Worm (Caenorhabditis elegans) whole organism, L3 larva: ENCODE results near the gene R11E3.19.

Source experiments
- ZK546.5 ChIP-seq: sonication (generic microtip); optimal IDR thresholded peaks from 2 replicates; lab custom pipeline; 2017; ENCODE audit warnings: missing biosample characterization, missing genetic modification characterization
- aly-2 ChIP-seq: fragments of 150-350 bp; optimal IDR thresholded peaks from 2 replicates; lab custom pipeline; 2014; ENCODE audit warnings: missing biosample characterization, missing genetic modification characterization
- ceh-28 ChIP-seq: fragments of 150-350 bp; optimal IDR thresholded peaks from 2 replicates; lab custom pipeline; 2014; ENCODE audit warnings: missing biosample characterization, missing genetic modification reagents, missing genetic modification characterization
- ceh-9 ChIP-seq: sonication (generic microtip); optimal IDR thresholded peaks from 2 replicates; lab custom pipeline; 2018; ENCODE audit warnings: missing biosample characterization, missing genetic modification characterization
- daf-12 ChIP-seq: fragments of 150-350 bp; optimal IDR thresholded peaks from 2 replicates; lab custom pipeline; 2014; ENCODE audit warnings: missing biosample characterization, missing genetic modification reagents, missing genetic modification characterization
- egl-27 ChIP-seq: sonication (generic microtip); optimal IDR thresholded peaks from 4 replicates; lab custom pipeline; 2017; ENCODE audit warnings: missing biosample characterization, missing genetic modification reagents, missing genetic modification characterization
- egl-5 ChIP-seq: fragments of 150-350 bp; optimal IDR thresholded peaks from 2 replicates; lab custom pipeline; 2017; ENCODE audit warnings: missing biosample characterization, missing genetic modification reagents, missing genetic modification characterization, inconsistent platforms
- elt-1 ChIP-seq: fragments of 150-350 bp; optimal IDR thresholded peaks from 2 replicates; lab custom pipeline; 2014; ENCODE audit warnings: missing biosample characterization, missing genetic modification characterization
- elt-2 ChIP-seq: sonication (generic microtip); optimal IDR thresholded peaks from 2 replicates; lab custom pipeline; 2016; ENCODE audit warnings: missing genetic modification reagents, mild to moderate bottlenecking, missing genetic modification characterization, missing compliant biosample characterization
- elt-3 ChIP-seq, 3 experiments: fragments of 150-350 bp in 1 of 3; sonication (generic microtip) in 2 of 3; optimal IDR thresholded peaks; 2 replicates in 2 of 3; 4 replicates in 1 of 3; lab custom pipeline; 2014 to 2017; ENCODE audit warnings: missing biosample characterization in 3 of 3, missing genetic modification characterization in 3 of 3
- eor-1 ChIP-seq, 2 experiments: fragments of 150-350 bp; optimal IDR thresholded peaks; 2 replicates each; lab custom pipeline; 2014 to 2018; ENCODE audit warnings: missing biosample characterization in 2 of 2, missing genetic modification characterization in 2 of 2
- fkh-10 ChIP-seq: sonication (generic microtip); optimal IDR thresholded peaks from 2 replicates; lab custom pipeline; 2017; ENCODE audit warnings: missing biosample characterization, missing genetic modification reagents, missing genetic modification characterization
- fkh-2 ChIP-seq: fragments of 150-350 bp; optimal IDR thresholded peaks from 2 replicates; lab custom pipeline; 2014; ENCODE audit warnings: missing biosample characterization, missing genetic modification reagents, missing genetic modification characterization
- fos-1 ChIP-seq: fragments of 150-350 bp; optimal IDR thresholded peaks from 2 replicates; lab custom pipeline; 2014; ENCODE audit warnings: missing biosample characterization, missing genetic modification characterization
- hmg-11 ChIP-seq: sonication (generic microtip); optimal IDR thresholded peaks from 2 replicates; lab custom pipeline; 2016; ENCODE audit warnings: missing genetic modification characterization, missing compliant biosample characterization
- jun-1 ChIP-seq: fragments of 150-350 bp; optimal IDR thresholded peaks from 2 replicates; lab custom pipeline; 2014; ENCODE audit warnings: missing biosample characterization, missing genetic modification reagents, missing genetic modification characterization
- lsy-12 ChIP-seq: sonication (generic microtip); optimal IDR thresholded peaks from 2 replicates; lab custom pipeline; 2016; ENCODE audit warnings: mild to moderate bottlenecking, missing genetic modification characterization, missing compliant biosample characterization
- mdl-1 ChIP-seq: fragments of 150-350 bp; optimal IDR thresholded peaks from 2 replicates; lab custom pipeline; 2014; ENCODE audit warnings: missing biosample characterization, missing genetic modification characterization
- mml-1 ChIP-seq: fragments of 150-350 bp; sonication (generic microtip); optimal IDR thresholded peaks from 3 replicates; lab custom pipeline; 2014; ENCODE audit warnings: missing biosample characterization, missing genetic modification characterization
- nfya-1 ChIP-seq: sonication (generic microtip); optimal IDR thresholded peaks from 2 replicates; lab custom pipeline; 2017; ENCODE audit warnings: missing genetic modification characterization, mild to moderate bottlenecking, missing compliant biosample characterization, antibody characterized with exemption, moderate library complexity; ENCODE audit not compliant: insufficient read depth
- nhr-11 ChIP-seq: fragments of 150-350 bp; optimal IDR thresholded peaks from 2 replicates; lab custom pipeline; 2014; ENCODE audit warnings: missing biosample characterization, missing genetic modification characterization
- nhr-12 ChIP-seq: fragments of 150-350 bp; optimal IDR thresholded peaks from 2 replicates; lab custom pipeline; 2014; ENCODE audit warnings: missing biosample characterization, missing genetic modification characterization
- nhr-23 ChIP-seq: fragments of 150-350 bp; optimal IDR thresholded peaks from 2 replicates; lab custom pipeline; 2014; ENCODE audit warnings: missing biosample characterization, missing genetic modification reagents, missing genetic modification characterization
- nhr-237 ChIP-seq: fragments of 150-350 bp; optimal IDR thresholded peaks from 2 replicates; lab custom pipeline; 2014; ENCODE audit warnings: missing biosample characterization, missing genetic modification characterization
- nhr-25 ChIP-seq: sonication (generic microtip); optimal IDR thresholded peaks from 2 replicates; lab custom pipeline; 2017; ENCODE audit warnings: missing biosample characterization, missing genetic modification characterization
- nhr-28 ChIP-seq: fragments of 150-350 bp; optimal IDR thresholded peaks from 2 replicates; lab custom pipeline; 2014; ENCODE audit warnings: missing biosample characterization, missing genetic modification characterization
- nhr-43 ChIP-seq: sonication (generic microtip); optimal IDR thresholded peaks from 2 replicates; lab custom pipeline; 2016; ENCODE audit warnings: mild to moderate bottlenecking, missing genetic modification characterization, missing compliant biosample characterization; ENCODE audit not compliant: poor library complexity, severe bottlenecking
- nhr-67 ChIP-seq: fragments of 150-350 bp; optimal IDR thresholded peaks from 2 replicates; lab custom pipeline; 2014; ENCODE audit warnings: missing biosample characterization, missing genetic modification characterization
- nhr-76 ChIP-seq: fragments of 150-350 bp; sonication (generic microtip); optimal IDR thresholded peaks from 5 replicates; lab custom pipeline; 2014; ENCODE audit warnings: missing biosample characterization, missing genetic modification characterization
- nhr-77 ChIP-seq: fragments of 150-350 bp; optimal IDR thresholded peaks from 2 replicates; lab custom pipeline; 2014; ENCODE audit warnings: missing biosample characterization, missing genetic modification characterization
- pha-4 ChIP-seq: fragments of 150-350 bp; optimal IDR thresholded peaks from 2 replicates; lab custom pipeline; 2014; ENCODE audit warnings: missing biosample characterization, missing genetic modification reagents, missing genetic modification characterization
- pqm-1 ChIP-seq: fragments of 150-350 bp; optimal IDR thresholded peaks from 2 replicates; lab custom pipeline; 2017; ENCODE audit warnings: missing biosample characterization, missing genetic modification characterization, inconsistent platforms
- sea-2 ChIP-seq: fragments of 150-350 bp; sonication (generic microtip); optimal IDR thresholded peaks from 4 replicates; lab custom pipeline; 2014; ENCODE audit warnings: missing biosample characterization, missing genetic modification reagents, missing genetic modification characterization
- skn-1 ChIP-seq: fragments of 150-350 bp; optimal IDR thresholded peaks from 2 replicates; lab custom pipeline; 2014; ENCODE audit warnings: missing biosample characterization, missing genetic modification characterization
- snpc-4 ChIP-seq: fragments of 150-350 bp; optimal IDR thresholded peaks from 2 replicates; lab custom pipeline; 2014; ENCODE audit warnings: missing biosample characterization, missing genetic modification characterization
- tbx-2 ChIP-seq: sonication (generic microtip); optimal IDR thresholded peaks from 2 replicates; lab custom pipeline; 2016; ENCODE audit warnings: mild to moderate bottlenecking, missing genetic modification characterization, missing compliant biosample characterization
- zag-1 ChIP-seq: fragments of 150-350 bp; optimal IDR thresholded peaks from 2 replicates; lab custom pipeline; 2014; ENCODE audit warnings: missing biosample characterization, missing genetic modification characterization

The R11E3.19 gene

ce11 chrIV:4788332-4788731, 12.4 kb upstream of the R11E3.19 start, which contains the start of gene nhr-104:
Gene nhr-104 (minus strand): TSS chrIV:4788692.
- TF ChIP-seq skn-1 (tag; lab: Kevin White, UChicago) (peak; percentile 94), nhr-76 (tag; lab: Kevin White, UChicago) (no peak), elt-2 (tag; lab: Kevin White, UChicago) (peak; percentile 63), elt-1 (tag; lab: Kevin White, UChicago) (no peak), nfya-1 (tag; lab: Kevin White, UChicago) (peak; percentile 16), ceh-28 (tag; lab: Kevin White, UChicago) (peak; percentile 66), nhr-237 (tag; lab: Kevin White, UChicago) (no peak), jun-1 (tag; lab: Kevin White, UChicago) (peak; percentile 39), nhr-43 (tag; lab: Kevin White, UChicago) (peak; percentile 36), pha-4 (tag; lab: Kevin White, UChicago) (peak; percentile 94), pqm-1 (peak; percentile 67), lsy-12 (tag; lab: Kevin White, UChicago) (no peak), nhr-23 (peak; percentile 69), nhr-25 (tag; lab: Kevin White, UChicago) (peak; percentile 59), tbx-2 (tag; lab: Kevin White, UChicago) (no peak), fkh-2 (tag; lab: Kevin White, UChicago) (no peak), nhr-12 (no peak), hmg-11 (tag; lab: Kevin White, UChicago) (no peak)

DNA sequence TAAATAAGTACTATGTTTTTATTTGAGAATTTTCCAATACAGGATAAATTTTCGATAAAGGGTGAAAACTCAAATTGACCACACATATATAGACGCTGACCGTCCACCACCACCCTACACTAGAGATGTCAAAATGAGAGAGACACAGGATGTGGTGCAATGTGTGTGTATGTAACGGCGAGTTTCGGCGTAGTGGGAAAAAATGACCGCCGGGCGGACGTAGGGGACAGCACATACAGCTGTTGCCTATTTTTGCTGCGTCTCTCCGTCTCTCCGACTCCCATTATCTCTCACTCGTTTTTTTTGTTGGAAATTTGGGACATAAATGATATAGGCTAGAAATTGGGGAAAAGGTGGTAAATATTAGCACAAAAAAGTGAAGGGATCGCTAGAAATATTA, 5.2 kb upstream of the R11E3.19 start:
- TF ChIP-seq lsy-12 (tag; lab: Kevin White, UChicago) (no peak), sea-2 (no peak), nhr-28 (no peak), pqm-1 (no peak), mml-1 (tag; lab: Kevin White, UChicago) (no peak), hmg-11 (tag; lab: Kevin White, UChicago) (peak; percentile 76), pha-4 (tag; lab: Kevin White, UChicago) (no peak), egl-27 (tag; lab: Kevin White, UChicago) (no peak), nhr-25 (tag; lab: Kevin White, UChicago) (no peak), nhr-43 (tag; lab: Kevin White, UChicago) (no peak), daf-12 (no peak), egl-5 (tag; lab: Kevin White, UChicago) (no peak), fkh-10 (GFP tag; lab: Kevin White, UChicago) (no peak), fos-1 (tag; lab: Kevin White, UChicago) (no peak), nfya-1 (tag; lab: Kevin White, UChicago) (peak; percentile 28), ZK546.5 (tag; lab: Kevin White, UChicago) (no peak), nhr-77 (tag; lab: Kevin White, UChicago) (no peak)

ce11 chrIV:4780129-4780528, 4.2 kb upstream of the R11E3.19 start, which contains the start of gene set-15:
Gene set-15 (minus strand): TSS chrIV:4780229.
- TF ChIP-seq elt-3 (tag; optimal IDR thresholded peaks at IDR 0.05; lab: Kevin White, UChicago) (no peak), jun-1 (tag; lab: Kevin White, UChicago) (no peak), mdl-1 (no peak), hmg-11 (tag; lab: Kevin White, UChicago) (no peak), nhr-11 (tag; lab: Kevin White, UChicago) (no peak), snpc-4 (tag; lab: Kevin White, UChicago) (no peak), mml-1 (tag; lab: Kevin White, UChicago) (no peak), eor-1 (tag; optimal IDR thresholded peaks at IDR 0.05; lab: Kevin White, UChicago) (no peak), skn-1 (tag; lab: Kevin White, UChicago) (no peak), pqm-1 (no peak), zag-1 (tag; lab: Kevin White, UChicago) (no peak), nhr-43 (tag; lab: Kevin White, UChicago) (no peak), ceh-9 (tag; lab: Kevin White, UChicago) (no peak), aly-2 (no peak), nhr-67 (tag; lab: Kevin White, UChicago) (no peak), sea-2 (no peak)
